Worm (Caenorhabditis elegans): ENCODE data around the gene F22F7.2.

- TF ChIP-seq him-1 (tag; optimal IDR thresholded peaks at IDR 0.05): no peak
- TF ChIP-seq dao-5 (tag; optimal IDR thresholded peaks at IDR 0.05): no peak
- TF ChIP-seq W03F9.2 (tag; optimal IDR thresholded peaks at IDR 0.05): no peak
These were observed 40.7 kb upstream of the F22F7.2 start for ce11 chrV:2081894-2082293.
